Worm (Caenorhabditis elegans): ENCODE results near the gene Y71H2AM.20.
A peak's percentile ranks its signal among the peaks of the same experiment; 100 is the strongest.

Gene Y71H2AM.20

ce11 chrIII:2785840-2786239, at the start of gene Y71H2AM.20 (continued):
- peak; percentile 92 for TF ChIP-seq tbx-2 (tag; optimal IDR thresholded peaks at IDR 0.05)
- TF ChIP-seq unc-62 (GFP tag; optimal IDR thresholded peaks at IDR 0.05) = no peak
- no peak for TF ChIP-seq sup-37 (GFP tag; optimal IDR thresholded peaks at IDR 0.05)
- TF ChIP-seq lsy-2 (tag; optimal IDR thresholded peaks at IDR 0.05) = peak; percentile 98
- TF ChIP-seq nhr-76 (tag; optimal IDR thresholded peaks at IDR 0.05) = no peak
- TF ChIP-seq nhr-28 (tag; optimal IDR thresholded peaks at IDR 0.05) = no peak
- TF ChIP-seq pqm-1 (tag; optimal IDR thresholded peaks at IDR 0.05) = no peak
- peak; percentile 65 for TF ChIP-seq sox-4 (tag; optimal IDR thresholded peaks at IDR 0.05)
- peak; percentile 100 for TF ChIP-seq unc-130 (tag; optimal IDR thresholded peaks at IDR 0.05)
- TF ChIP-seq ceh-88 (GFP tag; IDR thresholded peaks at IDR 0.05) = peak; percentile 88
- TF ChIP-seq fos-1 (tag; optimal IDR thresholded peaks at IDR 0.05) = peak; percentile 94
- TF ChIP-seq fkh-8 (tag; optimal IDR thresholded peaks at IDR 0.05) = peak; percentile 99
- TF ChIP-seq ama-1 (optimal IDR thresholded peaks at IDR 0.05) = peak; percentile 84
- peak; percentile 95 for TF ChIP-seq rnt-1 (tag; optimal IDR thresholded peaks at IDR 0.05)
- TF ChIP-seq C04F5.9 (tag; optimal IDR thresholded peaks at IDR 0.05) = peak; percentile 82
- TF ChIP-seq ceh-63 (GFP tag; optimal IDR thresholded peaks at IDR 0.05) = no peak
- peak; percentile 99 for TF ChIP-seq snu-23 (GFP tag; optimal IDR thresholded peaks at IDR 0.05)
- no peak for TF ChIP-seq fkh-4 (tag; optimal IDR thresholded peaks at IDR 0.05; ENCODE audit: borderline replicate concordance)
- no peak for TF ChIP-seq alr-1 (tag; optimal IDR thresholded peaks at IDR 0.05; ENCODE audit: borderline replicate concordance)
- no peak for TF ChIP-seq C34B4.2 (tag; optimal IDR thresholded peaks at IDR 0.05)
- TF ChIP-seq jun-1 (tag; optimal IDR thresholded peaks at IDR 0.05) = peak; percentile 88
- peak; percentile 42 for TF ChIP-seq elt-2 (tag; optimal IDR thresholded peaks at IDR 0.05)
- TF ChIP-seq nhr-77 (tag; optimal IDR thresholded peaks at IDR 0.05) = peak; percentile 93
- peak in 1 of 2 experiments; percentile 93 for TF ChIP-seq mdl-1 (tag; optimal IDR thresholded peaks at IDR 0.05)
- no peak for TF ChIP-seq efl-3 (GFP tag; optimal IDR thresholded peaks at IDR 0.05)
- peak; percentile 93 for TF ChIP-seq isw-1 (GFP tag; IDR thresholded peaks at IDR 0.05)
- no peak for TF ChIP-seq sptf-1 (tag; optimal IDR thresholded peaks at IDR 0.05)
- TF ChIP-seq ets-5 (GFP tag; IDR thresholded peaks at IDR 0.05) = no peak
- TF ChIP-seq nhr-11 (tag; optimal IDR thresholded peaks at IDR 0.05) = peak; percentile 29
- TF ChIP-seq nhr-47 (tag; optimal IDR thresholded peaks at IDR 0.05) = peak; percentile 95
- peak; percentile 84 for TF ChIP-seq irx-1 (tag; optimal IDR thresholded peaks at IDR 0.05)
- TF ChIP-seq lir-3 (tag; optimal IDR thresholded peaks at IDR 0.05; ENCODE audit: poor library complexity) = no peak
- peak; percentile 85 for TF ChIP-seq zag-1 (tag; optimal IDR thresholded peaks at IDR 0.05)

- TF ChIP-seq fos-1 (tag; optimal IDR thresholded peaks at IDR 0.05) = no peak
These were observed 49.2 kb upstream of the Y71H2AM.20 start for ce11 chrIII:2834998-2835397.

ce11 chrIII:2834363-2834762, 48.6 kb upstream of the Y71H2AM.20 start, which contains the start of gene txdc-17:
Gene txdc-17 (plus strand): TSS chrIII:2834663.
- TF ChIP-seq fkh-10 (GFP tag; optimal IDR thresholded peaks at IDR 0.05) (no peak), egl-27 (tag; optimal IDR thresholded peaks at IDR 0.05) (no peak), nhr-76 (tag; optimal IDR thresholded peaks at IDR 0.05) (no peak), unc-62 (GFP tag; optimal IDR thresholded peaks at IDR 0.05) (no peak), sup-37 (GFP tag; optimal IDR thresholded peaks at IDR 0.05) (no peak), pqm-1 (tag; optimal IDR thresholded peaks at IDR 0.05) (no peak), fos-1 (tag; optimal IDR thresholded peaks at IDR 0.05) (no peak), unc-98 (GFP tag; IDR thresholded peaks at IDR 0.05) (no peak), snpc-4 (tag; optimal IDR thresholded peaks at IDR 0.05) (no peak), mep-1 (tag; optimal IDR thresholded peaks at IDR 0.05) (no peak), aha-1 (tag; optimal IDR thresholded peaks at IDR 0.05) (no peak), rnt-1 (tag; optimal IDR thresholded peaks at IDR 0.05) (no peak), lin-13 (GFP tag; optimal IDR thresholded peaks at IDR 0.05) (no peak), ces-1 (GFP tag; optimal IDR thresholded peaks at IDR 0.05) (no peak), nhr-20 (tag; optimal IDR thresholded peaks at IDR 0.05) (no peak), unc-30 (tag; optimal IDR thresholded peaks at IDR 0.05) (no peak), C34B4.2 (tag; optimal IDR thresholded peaks at IDR 0.05) (no peak)

Data from whole organism, L1 larva.